Fruit fly (Drosophila melanogaster) whole organism, embryonic: ENCODE data around the gene ProtB.

Experiments used
- C15 ChIP-seq: fragments of 200-800 bp; sonication (Bioruptor generic); IDR thresholded peaks from 3 replicates; pipeline ENCODE4 v1.3.6; 2022; ENCODE audit warnings: missing biosample characterization, missing genetic modification characterization
- CG12071 ChIP-seq: fragments of 200-800 bp; sonication (Bioruptor generic); optimal IDR thresholded peaks from 3 replicates; lab custom pipeline; 2018; ENCODE audit warnings: missing biosample characterization, mild to moderate bottlenecking, missing genetic modification characterization
- CG12659 ChIP-seq: fragments of 200-800 bp; sonication (Bioruptor generic); optimal IDR thresholded peaks from 3 replicates; lab custom pipeline; 2017; ENCODE audit warnings: mild to moderate bottlenecking, missing biosample characterization, missing genetic modification reagents, missing genetic modification characterization
- CG16779 ChIP-seq: fragments of 200-800 bp; sonication (Bioruptor generic); IDR thresholded peaks from 2 replicates; pipeline ENCODE4 v1.3.6; 2022; ENCODE audit warnings: missing biosample characterization, missing genetic modification characterization
- Hmx ChIP-seq: fragments of 200-800 bp; sonication (Bioruptor generic); optimal IDR thresholded peaks from 2 replicates; lab custom pipeline; 2016; ENCODE audit warnings: missing biosample characterization, missing genetic modification characterization
- Lhr ChIP-seq: fragments of 200-800 bp; sonication (Bioruptor generic); optimal IDR thresholded peaks from 3 replicates; lab custom pipeline; 2017; ENCODE audit warnings: mild to moderate bottlenecking, missing biosample characterization, missing genetic modification reagents, missing genetic modification characterization
- ase ChIP-seq: fragments of 200-800 bp; sonication (Bioruptor generic); IDR thresholded peaks from 3 replicates; pipeline ENCODE4 v1.3.6; 2022; ENCODE audit warnings: missing biosample characterization, missing genetic modification characterization
- gcm ChIP-seq: fragments of 200-800 bp; sonication (Bioruptor generic); optimal IDR thresholded peaks from 2 replicates; lab custom pipeline; 2019; ENCODE audit warnings: missing biosample characterization, mild to moderate bottlenecking, missing genetic modification characterization, moderate library complexity
- hkb ChIP-seq, 2 experiments: fragments of 200-800 bp in 1 of 2; fragments of >200 bp in 1 of 2; sonication (Bioruptor generic) in 1 of 2; IDR thresholded peaks in 1 of 2; optimal IDR thresholded peaks in 1 of 2; 2 replicates each; pipeline versions ENCODE4 v1.3.6 to Lab custom; 2017 to 2022; ENCODE audit warnings: missing biosample characterization in 1 of 2, missing genetic modification characterization in 1 of 2
- lov ChIP-seq, 2 experiments: fragments of 200-800 bp in 1 of 2; fragments of >200 bp in 1 of 2; sonication (Bioruptor generic) in 1 of 2; IDR thresholded peaks in 1 of 2; optimal IDR thresholded peaks in 1 of 2; 2 replicates in 1 of 2; 3 replicates in 1 of 2; pipeline versions ENCODE4 v1.3.6 to Lab custom; 2017 to 2022; ENCODE audit warnings: missing biosample characterization in 1 of 2, missing genetic modification characterization in 1 of 2
- ttk ChIP-seq: fragments of 200-800 bp; sonication (Bioruptor generic); IDR thresholded peaks from 2 replicates; pipeline ENCODE4 v2.1.2; 2022; ENCODE audit warnings: missing biosample characterization, missing genetic modification characterization

DNA sequence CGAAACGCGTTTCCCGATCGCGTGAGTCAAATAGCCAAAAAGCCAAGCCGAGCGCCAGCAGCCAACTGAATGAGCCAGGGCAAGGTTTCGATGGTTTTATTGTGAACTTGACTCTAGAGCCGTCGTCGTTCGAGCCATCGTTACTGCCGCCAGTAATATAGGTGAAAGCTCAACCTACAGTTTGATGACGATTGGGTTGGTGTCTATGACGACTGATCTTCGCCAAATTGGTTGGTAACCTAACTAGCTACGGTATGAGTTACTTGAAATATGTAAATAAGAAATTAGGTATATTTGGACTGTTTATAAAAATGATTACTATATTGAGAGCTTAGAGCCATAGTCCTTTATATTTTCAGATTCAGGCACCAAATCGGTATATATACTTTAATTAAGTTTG is 31.8 kb downstream of the ProtB start, which contains the start of gene CG15279:
- TF ChIP-seq CG16779 (GFP tag; lab: Robert Waterston, UW) (no peak), ttk (GFP tag; lab: Robert Waterston, UW) (no peak), hkb (optimal IDR thresholded peaks at IDR 0.05; lab: Kevin White, UChicago) (no peak), hkb (GFP tag; IDR thresholded peaks at IDR 0.05; lab: Robert Waterston, UW) (no peak), ase (no peak), gcm (GFP tag; lab: Kevin White, UChicago) (no peak), CG12659 (GFP tag; lab: Kevin White, UChicago) (no peak), CG12071 (GFP tag; lab: Kevin White, UChicago) (no peak), lov (optimal IDR thresholded peaks at IDR 0.05; lab: Kevin White, UChicago) (no peak), lov (GFP tag; IDR thresholded peaks at IDR 0.05; lab: Robert Waterston, UW) (no peak), Hmx (GFP tag; lab: Kevin White, UChicago) (no peak), Lhr (GFP tag; lab: Kevin White, UChicago) (no peak), C15 (GFP tag; lab: Robert Waterston, UW) (no peak)
